Worm (Caenorhabditis elegans) whole organism, L4/young adult: ENCODE data around the gene R10E4.6.

Source experiments
- W03F9.2 ChIP-seq: fragments of 150-350 bp; optimal IDR thresholded peaks from 2 replicates; lab custom pipeline; 2014; ENCODE audit warnings: missing biosample characterization, missing genetic modification characterization
- dao-5 ChIP-seq: sonication (generic microtip); optimal IDR thresholded peaks from 2 replicates; lab custom pipeline; 2016; ENCODE audit warnings: missing genotype, missing genetic modification characterization, moderate library complexity, missing compliant biosample characterization
- him-1 ChIP-seq: sonication (generic microtip); optimal IDR thresholded peaks from 2 replicates; lab custom pipeline; 2016; ENCODE audit warnings: missing genotype, missing genetic modification reagents, missing genetic modification characterization, missing compliant biosample characterization

R10E4.6 gene

DNA sequence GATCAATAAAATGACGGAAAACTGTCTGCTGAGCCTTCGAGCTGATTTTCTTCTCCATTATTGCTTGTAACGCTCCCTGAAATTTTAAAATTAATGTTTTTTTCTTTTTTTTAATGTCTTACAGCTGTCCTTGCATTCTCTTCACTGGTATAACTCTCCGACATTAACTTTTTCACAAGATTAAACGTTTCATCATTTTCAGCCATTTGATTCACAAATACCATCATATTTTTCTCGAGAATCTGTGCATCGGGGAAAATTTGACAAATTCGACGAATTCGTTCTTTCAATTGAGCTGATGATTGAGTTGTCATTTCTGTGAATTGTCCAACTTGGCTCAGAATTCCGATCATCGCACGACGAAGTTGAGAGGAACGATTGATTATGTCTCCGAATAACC, 16.1 kb downstream of the R10E4.6 start:
- TF ChIP-seq dao-5 (tag; lab: Kevin White, UChicago) (no peak), W03F9.2 (tag; lab: Kevin White, UChicago) (no peak), him-1 (tag; lab: Kevin White, UChicago) (no peak)

DNA sequence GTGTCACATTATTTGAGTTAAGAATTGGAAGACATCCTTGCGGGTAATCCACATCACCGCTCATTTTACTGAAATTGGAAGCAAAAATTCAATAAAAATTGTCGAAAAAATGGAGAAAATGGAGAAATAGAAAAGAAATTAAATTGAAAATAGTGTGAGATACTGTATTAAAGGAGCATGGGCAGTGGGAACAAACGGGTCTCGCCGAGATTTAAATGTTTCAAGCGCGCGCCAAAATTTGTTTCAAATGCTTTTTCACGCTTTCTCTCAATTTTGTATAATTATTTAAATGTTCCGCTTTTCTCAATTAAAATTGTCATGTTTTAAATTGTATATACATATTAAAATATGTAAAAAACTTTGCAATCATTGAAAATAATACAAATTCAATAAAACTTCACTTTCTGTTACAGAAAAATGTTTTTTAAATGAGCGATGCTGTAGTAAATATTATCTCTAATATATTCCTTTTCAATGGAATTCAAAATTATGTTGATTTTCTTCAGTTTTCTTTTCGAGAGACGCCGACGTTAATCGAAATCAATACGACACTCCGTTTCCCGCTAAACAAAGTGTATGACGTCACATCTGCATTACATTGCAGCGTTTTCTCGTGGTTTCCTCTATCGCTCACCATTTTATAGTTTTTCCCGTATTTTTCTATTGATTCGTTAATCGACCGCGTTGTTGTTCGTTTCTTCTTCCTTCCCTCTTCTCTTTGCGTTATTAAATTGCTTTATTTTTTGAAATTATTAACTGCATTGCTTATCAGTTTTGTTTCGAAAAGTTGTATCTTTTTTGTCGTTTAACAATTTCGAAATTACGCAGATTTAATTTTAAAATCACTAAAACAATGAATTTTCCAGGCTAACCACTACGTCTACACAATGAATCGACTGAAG, 20.1 kb downstream of the R10E4.6 start, which contains the start of the genes evl-14 and dcn-1:
Gene evl-14, minus strand, starts transcription at position 68 of the 902 bp plus-strand sequence.
Gene dcn-1, plus strand, starts transcription at position 852 of the 902 bp plus-strand sequence.
- TF ChIP-seq dao-5 (tag; lab: Kevin White, UChicago) = no peak
- TF ChIP-seq W03F9.2 (tag; lab: Kevin White, UChicago) = peak; percentile 50

DNA sequence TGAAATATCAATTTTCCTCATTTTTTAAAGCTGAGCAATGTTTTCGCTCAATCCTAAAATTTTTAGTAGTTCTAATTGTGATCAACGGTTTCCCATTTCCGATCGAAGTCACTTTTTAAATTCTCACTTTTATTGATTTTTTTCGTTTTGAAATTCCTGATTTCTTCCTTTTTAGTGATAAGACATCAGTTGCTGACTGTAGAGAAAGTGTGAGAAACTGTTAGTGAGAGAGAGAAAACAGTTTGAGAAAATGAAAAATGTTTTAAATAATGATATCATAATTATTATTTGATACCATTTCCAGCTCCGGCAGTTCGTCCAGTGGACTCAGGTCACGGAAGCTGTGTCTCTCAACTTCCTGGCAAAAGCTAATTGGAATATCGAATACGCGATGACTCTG, 21.3 kb downstream of the R10E4.6 start:
- TF ChIP-seq dao-5 (tag; lab: Kevin White, UChicago) (no peak), him-1 (tag; lab: Kevin White, UChicago) (no peak), W03F9.2 (tag; lab: Kevin White, UChicago) (no peak)

DNA sequence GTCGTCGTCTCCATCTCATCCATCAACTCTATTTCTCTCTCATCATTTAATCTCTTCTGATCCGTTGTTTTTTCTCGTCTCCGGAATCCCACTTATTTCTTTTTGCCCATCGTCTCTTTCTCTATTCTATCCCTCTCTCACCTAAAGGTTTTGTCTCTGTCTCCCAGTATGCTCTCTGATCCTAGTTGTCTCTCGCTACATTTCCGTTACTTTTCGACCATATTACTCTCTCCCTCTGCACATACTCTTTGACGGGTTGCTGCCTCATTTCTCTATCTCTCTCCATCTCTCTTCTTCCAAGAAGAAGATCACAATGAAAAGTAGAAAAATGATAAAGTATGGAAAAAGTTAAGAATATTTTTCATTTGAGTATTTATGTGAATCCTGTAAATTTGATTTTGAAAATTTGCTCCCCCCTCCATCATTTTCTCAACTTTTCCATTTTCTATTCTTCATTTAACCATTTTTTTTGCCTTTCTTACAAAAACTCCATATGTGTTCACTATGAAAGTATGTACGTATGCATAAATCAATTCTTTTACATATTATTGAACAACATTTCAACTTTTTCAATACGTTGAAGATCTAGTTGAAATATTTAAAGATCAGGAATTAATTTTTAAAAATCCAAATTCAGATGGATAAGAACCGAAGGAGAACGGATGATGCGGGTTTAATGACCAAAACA, 24.0 kb downstream of the R10E4.6 start, which contains the start of gene tag-131:
Gene tag-131, plus strand, starts transcription at position 638 of the 688 bp plus-strand sequence.
- TF ChIP-seq dao-5 (tag; lab: Kevin White, UChicago) = no peak
- no peak for TF ChIP-seq W03F9.2 (tag; lab: Kevin White, UChicago)
- TF ChIP-seq him-1 (tag; lab: Kevin White, UChicago) = no peak

DNA sequence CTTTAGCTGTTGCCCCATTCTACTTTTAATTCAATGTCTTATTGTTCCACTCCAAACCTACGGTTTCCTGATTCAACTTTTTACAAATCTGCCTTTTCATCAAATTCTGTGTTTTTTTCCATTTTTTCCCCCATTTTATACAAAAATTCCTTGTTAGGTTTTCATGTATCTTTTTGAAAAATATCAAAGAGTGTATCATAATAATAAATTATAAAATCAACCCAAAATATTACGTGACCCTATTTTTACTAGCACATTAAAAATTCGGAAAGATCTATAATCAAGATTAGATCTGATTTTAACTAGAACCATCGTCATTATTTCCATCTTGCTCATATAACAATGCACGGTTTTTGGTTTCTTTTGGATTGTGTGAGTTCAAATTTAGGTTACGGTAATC, 26.9 kb downstream of the R10E4.6 start, which contains the start of gene H38K22.6:
Gene H38K22.6, plus strand, starts transcription at position 301 of the 400 bp plus-strand sequence.
- TF ChIP-seq dao-5 (tag; lab: Kevin White, UChicago) (no peak), him-1 (tag; lab: Kevin White, UChicago) (no peak), W03F9.2 (tag; lab: Kevin White, UChicago) (no peak)

ce11 chrIII:4321399-4321798, 28.2 kb downstream of the R10E4.6 start, which contains the start of gene H38K22.7:
TSS of gene H38K22.7 (plus strand) at chrIII:4321699.
- TF ChIP-seq him-1 (tag; lab: Kevin White, UChicago) = no peak
- TF ChIP-seq W03F9.2 (tag; lab: Kevin White, UChicago) = no peak
- TF ChIP-seq dao-5 (tag; lab: Kevin White, UChicago) = no peak

ce11 chrIII:4323120-4323519, 29.9 kb downstream of the R10E4.6 start:
- TF ChIP-seq dao-5 (tag; lab: Kevin White, UChicago) (no peak), him-1 (tag; lab: Kevin White, UChicago) (no peak), W03F9.2 (tag; lab: Kevin White, UChicago) (no peak)

DNA sequence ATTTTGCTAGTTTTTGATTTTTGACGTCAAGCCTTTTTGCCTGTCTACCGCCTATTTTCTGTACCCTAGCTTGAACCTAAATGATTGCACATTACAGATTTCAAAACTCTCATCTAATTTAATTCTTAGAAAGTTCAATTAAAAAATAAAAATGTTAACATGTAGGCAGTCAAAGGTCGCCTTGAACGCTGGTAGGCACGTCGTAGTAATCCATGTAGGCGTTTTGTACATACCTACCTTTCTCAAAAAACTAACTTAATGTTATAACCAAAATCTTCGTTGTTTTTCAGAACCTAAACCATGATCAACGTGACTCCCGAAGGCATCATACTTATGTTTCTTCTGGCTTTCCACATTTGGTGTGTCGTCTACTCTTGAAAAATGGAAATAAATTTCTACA, 30.7 kb downstream of the R10E4.6 start, which contains the start of gene H38K22.9:
Gene H38K22.9, plus strand, starts transcription at position 301 of the 400 bp plus-strand sequence.
- TF ChIP-seq W03F9.2 (tag; lab: Kevin White, UChicago) = no peak
- TF ChIP-seq dao-5 (tag; lab: Kevin White, UChicago) = no peak
- no peak for TF ChIP-seq him-1 (tag; lab: Kevin White, UChicago)

- TF ChIP-seq him-1 (tag; lab: Kevin White, UChicago) (no peak), W03F9.2 (tag; lab: Kevin White, UChicago) (no peak), dao-5 (tag; lab: Kevin White, UChicago) (no peak)
Measured at ce11 chrIII:4328208-4328987, 35.2 kb downstream of the R10E4.6 start.

- TF ChIP-seq dao-5 (tag; lab: Kevin White, UChicago) (no peak), W03F9.2 (tag; lab: Kevin White, UChicago) (no peak), him-1 (tag; lab: Kevin White, UChicago) (no peak)
Measured at ce11 chrIII:4330984-4331383, 37.8 kb downstream of the R10E4.6 start, which contains the start of gene gly-6. TSS of gene gly-6 (minus strand) at chrIII:4331228.

DNA sequence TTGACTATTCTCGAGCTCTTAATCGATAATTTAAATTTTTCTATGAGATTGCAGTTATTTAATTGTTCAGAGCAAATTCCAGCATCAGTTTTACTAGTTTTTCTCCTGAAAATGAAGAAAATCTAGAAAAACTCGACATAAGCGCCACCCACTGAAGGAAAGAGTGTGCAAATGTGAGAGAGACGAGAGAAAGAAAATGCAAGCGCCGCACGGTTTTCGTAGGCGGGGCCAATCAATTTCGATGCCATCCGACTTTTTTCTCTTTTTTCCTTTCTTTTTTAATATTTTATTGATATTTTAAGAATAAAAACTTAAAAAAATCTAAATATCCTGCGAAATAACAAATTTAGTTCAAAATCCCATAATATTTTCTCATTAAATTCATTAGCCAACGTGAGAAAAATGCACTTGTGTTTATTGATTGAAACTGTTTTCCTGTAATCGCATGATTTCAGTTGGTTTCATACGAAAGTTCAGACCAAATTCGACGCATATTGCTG, 39.4 kb downstream of the R10E4.6 start, which contains the start of gene cdk-12:
Gene cdk-12, plus strand, starts transcription at position 450 of the 500 bp plus-strand sequence.
- no peak for TF ChIP-seq him-1 (tag; lab: Kevin White, UChicago)
- peak; percentile 67 for TF ChIP-seq W03F9.2 (tag; lab: Kevin White, UChicago)
- no peak for TF ChIP-seq dao-5 (tag; lab: Kevin White, UChicago)

- TF ChIP-seq dao-5 (tag; lab: Kevin White, UChicago) (no peak), him-1 (tag; lab: Kevin White, UChicago) (no peak), W03F9.2 (tag; lab: Kevin White, UChicago) (peak; percentile 27)
Measured at ce11 chrIII:4335614-4336013, 42.4 kb downstream of the R10E4.6 start.
